Worm (Caenorhabditis elegans): Measurements from ENCODE around the gene F14D7.12.

F14D7.12 gene

DNA sequence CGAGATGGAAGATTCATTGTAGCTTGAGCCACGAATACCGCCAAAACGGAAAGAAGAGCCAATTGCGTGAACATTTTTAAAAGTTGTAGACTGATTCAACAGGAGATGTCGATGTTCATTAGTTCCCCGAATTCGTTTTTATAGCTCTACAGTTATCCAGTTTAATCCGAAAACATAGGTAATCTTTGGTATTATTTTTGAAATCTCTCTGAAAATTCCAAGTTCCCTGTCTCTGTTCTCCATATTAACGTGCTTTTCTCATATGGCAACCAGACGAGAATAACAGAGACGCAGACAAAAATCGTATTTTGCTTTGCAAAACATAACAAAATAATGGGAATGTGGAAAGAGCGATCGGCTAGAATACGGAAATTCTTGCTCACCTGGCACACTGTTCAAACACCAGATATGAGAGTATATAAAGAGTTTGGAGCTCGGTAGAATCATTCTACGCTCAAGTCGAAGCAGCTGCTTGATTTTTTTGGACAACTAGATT, at the start of gene F14D7.12, which contains the start of gene spig-3:
F14D7.12 (plus strand) TSS at position 446 of the 496 bp plus-strand sequence.
spig-3 (minus strand) TSS at position 101 of the 496 bp plus-strand sequence.
- TF ChIP-seq ZK185.1 (tag; optimal IDR thresholded peaks at IDR 0.05; ENCODE audit: poor library complexity, severe bottlenecking) (no peak), ztf-18 (tag; optimal IDR thresholded peaks at IDR 0.05) (no peak), ztf-28 (GFP tag; IDR thresholded peaks at IDR 0.05) (no peak), mcd-1 (GFP tag; IDR thresholded peaks at IDR 0.05) (no peak), lir-1 (GFP tag; conservative IDR thresholded peaks at IDR 0.05) (no peak), die-1 (tag; optimal IDR thresholded peaks at IDR 0.05) (no peak), B0336.3 (GFP tag; IDR thresholded peaks at IDR 0.05) (no peak), K11D2.4 (GFP tag; IDR thresholded peaks at IDR 0.05) (no peak), lsl-1 (GFP tag; optimal IDR thresholded peaks at IDR 0.05) (no peak), mes-4 (tag; optimal IDR thresholded peaks at IDR 0.05) (no peak), snpc-4 (GFP tag; optimal IDR thresholded peaks at IDR 0.05) (no peak), snpc-4 (tag; optimal IDR thresholded peaks at IDR 0.05) (no peak), ceh-79 (tag; optimal IDR thresholded peaks at IDR 0.05) (no peak), dpff-1 (tag; optimal IDR thresholded peaks at IDR 0.05) (no peak), Y67H2A.10 (GFP tag; conservative IDR thresholded peaks at IDR 0.05) (no peak), somi-1 (GFP tag; optimal IDR thresholded peaks at IDR 0.05) (no peak), athp-1 (tag; optimal IDR thresholded peaks at IDR 0.05) (no peak), ccch-3 (GFP tag; optimal IDR thresholded peaks at IDR 0.05) (no peak), atf-7 (tag; optimal IDR thresholded peaks at IDR 0.05) (no peak)

DNA sequence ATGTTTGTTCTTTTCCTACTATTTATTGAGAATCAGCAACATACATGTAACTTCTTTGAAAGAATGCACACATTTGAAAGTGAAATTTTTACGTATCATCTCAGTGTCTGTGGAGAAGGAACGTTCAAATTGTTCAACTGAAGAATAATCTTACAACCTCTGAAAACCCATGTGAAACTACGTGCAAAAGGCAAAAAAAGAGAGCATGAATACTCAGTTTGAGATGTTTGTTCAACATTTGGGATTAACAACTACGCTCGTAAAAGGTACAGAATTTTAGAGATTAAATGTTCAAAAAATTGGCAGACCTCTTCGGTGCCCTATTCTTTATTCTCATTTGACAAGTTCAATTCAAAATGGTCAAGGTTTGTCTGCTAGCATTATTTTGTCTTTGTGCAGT, 47.8 kb upstream of the F14D7.12 start, which contains the start of gene K02E11.5:
K02E11.5 (plus strand) TSS at position 301 of the 400 bp plus-strand sequence.
- TF ChIP-seq nhr-179 (tag; optimal IDR thresholded peaks at IDR 0.05) (no peak), snpc-3.4 (tag; optimal IDR thresholded peaks at IDR 0.05) (no peak), F57A8.1 (GFP tag; optimal IDR thresholded peaks at IDR 0.05) (no peak)

- no peak for TF ChIP-seq fkh-3 (tag; optimal IDR thresholded peaks at IDR 0.05)
- TF ChIP-seq dpff-1 (tag; optimal IDR thresholded peaks at IDR 0.05): no peak
- TF ChIP-seq K11D2.4 (GFP tag; IDR thresholded peaks at IDR 0.05): no peak
- TF ChIP-seq somi-1 (GFP tag; optimal IDR thresholded peaks at IDR 0.05): no peak
- TF ChIP-seq ceh-91 (GFP tag; IDR thresholded peaks at IDR 0.05): no peak
- TF ChIP-seq ekl-4 (GFP tag; IDR thresholded peaks at IDR 0.05): no peak
Measured at ce11 chrV:14254221-14254620, 45.6 kb upstream of the F14D7.12 start, which contains the start of gene K02E11.7. K02E11.7 (minus strand) TSS chrV:14254321.

- TF ChIP-seq cebp-2 (GFP tag; IDR thresholded peaks at IDR 0.05) (no peak), K12H6.12 (tag; optimal IDR thresholded peaks at IDR 0.05) (no peak)
Measured at ce11 chrV:14256813-14257212, 43.0 kb upstream of the F14D7.12 start, which contains the start of gene sre-8. sre-8 (plus strand) TSS chrV:14257113.

DNA sequence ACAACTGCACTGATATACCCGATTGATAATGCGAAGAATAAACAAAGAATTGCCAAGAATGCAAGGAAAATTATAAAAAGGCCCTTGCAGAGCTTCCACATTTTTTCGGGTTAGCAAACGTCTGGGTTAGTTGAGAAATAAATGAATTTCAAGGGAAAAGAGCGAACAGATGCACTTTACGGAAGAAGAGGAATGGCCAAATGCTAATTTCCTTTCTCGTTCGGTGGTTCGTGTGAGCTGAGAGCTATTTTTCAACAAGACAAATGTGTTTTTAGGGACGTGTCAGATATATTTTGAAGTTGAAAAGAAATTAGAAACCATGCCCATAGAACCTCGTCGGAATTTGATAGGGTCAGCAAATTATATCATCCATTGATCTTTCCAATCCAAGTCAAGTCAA, 39.0 kb upstream of the F14D7.12 start, which contains the start of gene F40G12.2:
F40G12.2 (minus strand) TSS at position 101 of the 400 bp plus-strand sequence.
- TF ChIP-seq K11D2.4 (GFP tag; IDR thresholded peaks at IDR 0.05) (no peak), D2030.7 (GFP tag; IDR thresholded peaks at IDR 0.05) (no peak), somi-1 (GFP tag; optimal IDR thresholded peaks at IDR 0.05) (no peak), ekl-4 (GFP tag; IDR thresholded peaks at IDR 0.05) (no peak), ceh-40 (GFP tag; IDR thresholded peaks at IDR 0.05) (no peak), lin-54 (GFP tag; optimal IDR thresholded peaks at IDR 0.05) (no peak), lag-1 (GFP tag; IDR thresholded peaks at IDR 0.05) (no peak), mcd-1 (GFP tag; IDR thresholded peaks at IDR 0.05) (no peak), madf-3 (GFP tag; IDR thresholded peaks at IDR 0.05) (no peak), aptf-2 (GFP tag; conservative IDR thresholded peaks at IDR 0.05) (no peak), Y95B8A.8 (GFP tag; IDR thresholded peaks at IDR 0.05) (no peak), T26A5.8 (tag; optimal IDR thresholded peaks at IDR 0.05) (no peak), hsf-1 (GFP tag; IDR thresholded peaks at IDR 0.05) (no peak), let-607 (tag; optimal IDR thresholded peaks at IDR 0.05) (no peak), zfh-2 (GFP tag; conservative IDR thresholded peaks at IDR 0.05) (no peak), lsl-1 (GFP tag; optimal IDR thresholded peaks at IDR 0.05) (no peak), egrh-3 (GFP tag; IDR thresholded peaks at IDR 0.05) (no peak)

Measured in whole organism, young adult.